Worm (Caenorhabditis elegans): ENCODE results near the gene Y37E11B.7.

- TF ChIP-seq flt-1 (GFP tag; IDR thresholded peaks at IDR 0.05) (no peak), ets-7 (tag; optimal IDR thresholded peaks at IDR 0.05) (no peak), ama-1 (optimal IDR thresholded peaks at IDR 0.05) (no peak), hmbx-1 (tag; optimal IDR thresholded peaks at IDR 0.05) (no peak), ceh-36 (tag; optimal IDR thresholded peaks at IDR 0.05) (no peak), pes-1 (GFP tag; IDR thresholded peaks at IDR 0.05) (no peak), ceh-13 (GFP tag; optimal IDR thresholded peaks at IDR 0.05) (no peak), sea-1 (GFP tag; conservative IDR thresholded peaks at IDR 0.05) (no peak), B0310.2 (tag; optimal IDR thresholded peaks at IDR 0.05) (no peak), tbx-37 (GFP tag; conservative IDR thresholded peaks at IDR 0.05) (no peak), F13C5.2 (tag; optimal IDR thresholded peaks at IDR 0.05) (no peak)
These were observed 32.5 kb upstream of the Y37E11B.7 start for ce11 chrIV:3632475-3632874.

Measured in whole organism, early embryonic.